Worm (Caenorhabditis elegans): ENCODE results near the gene srxa-8.

DNA sequence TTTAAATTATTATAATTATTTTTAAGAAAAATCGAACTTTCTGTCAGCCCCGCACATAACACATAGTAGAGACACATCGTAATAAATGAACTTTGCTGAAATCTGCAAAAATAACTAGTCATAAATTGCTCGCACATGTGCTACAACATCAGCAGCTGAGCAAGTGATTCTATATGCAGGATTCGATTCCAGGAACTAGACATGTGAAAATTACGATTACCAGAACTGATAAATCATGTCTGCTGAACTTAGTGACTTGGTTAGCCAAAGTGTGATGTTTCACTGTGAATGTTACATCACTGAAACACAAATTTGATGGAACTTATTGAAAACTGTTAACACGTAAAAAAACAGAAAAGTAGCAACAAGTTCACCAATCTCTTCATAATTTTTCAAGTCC is 38.6 kb upstream of the srxa-8 start:
- TF ChIP-seq pax-3 (tag; optimal IDR thresholded peaks at IDR 0.05): no peak
- no peak for TF ChIP-seq elt-3 (tag; optimal IDR thresholded peaks at IDR 0.05)
- TF ChIP-seq ztf-4 (tag; optimal IDR thresholded peaks at IDR 0.05): no peak
- no peak for TF ChIP-seq mep-1 (tag; optimal IDR thresholded peaks at IDR 0.05)
